Worm (Caenorhabditis elegans): ENCODE results near the gene grl-12.

grl-12 gene

DNA sequence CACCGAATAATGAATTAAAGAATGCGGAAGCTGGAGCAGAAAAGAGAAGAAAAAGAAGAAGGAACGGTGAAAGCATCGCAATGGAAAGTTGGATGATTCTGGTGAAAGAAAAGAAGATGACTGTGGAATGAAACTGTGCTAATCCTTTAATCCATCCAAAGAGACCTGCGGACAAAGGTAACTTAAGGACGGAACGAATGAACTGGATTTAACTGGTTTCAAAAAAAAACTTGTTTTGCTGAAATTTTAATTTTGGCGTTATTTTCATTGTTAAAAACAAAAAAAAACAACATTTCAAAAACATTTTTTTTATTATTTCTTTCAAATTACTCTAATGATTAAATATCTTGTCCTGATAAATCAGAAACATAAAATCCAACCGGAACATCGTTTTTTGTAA, at the start of gene grl-12:
Gene grl-12, minus strand, starts transcription at position 101 of the 400 bp plus-strand sequence.
- TF ChIP-seq ceh-39 (tag; optimal IDR thresholded peaks at IDR 0.05): no peak
- no peak for TF ChIP-seq flh-1 (GFP tag; optimal IDR thresholded peaks at IDR 0.05)
- no peak for TF ChIP-seq lin-13 (tag; optimal IDR thresholded peaks at IDR 0.05)
- no peak for TF ChIP-seq hlh-1 (tag; optimal IDR thresholded peaks at IDR 0.05)
- no peak for TF ChIP-seq mab-5 (tag; optimal IDR thresholded peaks at IDR 0.05)
- no peak for TF ChIP-seq elt-1 (tag; optimal IDR thresholded peaks at IDR 0.05; ENCODE audit: borderline replicate concordance, insufficient read depth)
- TF ChIP-seq ceh-83 (GFP tag; optimal IDR thresholded peaks at IDR 0.05): no peak
- no peak for TF ChIP-seq lsy-2 (tag; optimal IDR thresholded peaks at IDR 0.05)
- TF ChIP-seq zip-8 (tag; optimal IDR thresholded peaks at IDR 0.05): no peak
- no peak for TF ChIP-seq nhr-12 (tag; optimal IDR thresholded peaks at IDR 0.05)
- no peak for TF ChIP-seq blmp-1 (tag; optimal IDR thresholded peaks at IDR 0.05)
- TF ChIP-seq cnd-1 (tag; optimal IDR thresholded peaks at IDR 0.05): no peak
- no peak for TF ChIP-seq unc-39 (tag; optimal IDR thresholded peaks at IDR 0.05)
- no peak for TF ChIP-seq elt-3 (tag; optimal IDR thresholded peaks at IDR 0.05)

DNA sequence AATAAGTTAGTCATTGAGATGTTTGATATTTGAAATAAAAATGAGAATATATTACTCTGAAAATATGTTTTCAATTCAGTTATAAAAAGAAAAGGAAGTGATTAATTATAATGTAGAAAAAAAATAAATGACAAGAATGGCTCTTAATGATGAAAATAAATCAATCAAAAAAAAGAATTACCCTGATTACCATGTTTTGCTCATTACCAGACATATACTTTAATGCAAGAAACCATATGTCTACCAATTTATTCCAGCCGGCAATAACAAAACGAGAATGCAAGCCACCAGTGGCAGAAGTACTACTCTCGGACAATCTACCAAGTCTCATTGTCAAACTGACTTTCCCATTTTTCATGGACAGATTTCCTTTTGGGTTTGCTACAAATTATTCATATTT, 47.0 kb upstream of the grl-12 start:
- TF ChIP-seq ceh-39 (tag; optimal IDR thresholded peaks at IDR 0.05) (no peak), unc-62 (GFP tag; optimal IDR thresholded peaks at IDR 0.05) (no peak), nhr-12 (tag; optimal IDR thresholded peaks at IDR 0.05) (no peak), snpc-4 (tag; optimal IDR thresholded peaks at IDR 0.05) (no peak), mep-1 (tag; optimal IDR thresholded peaks at IDR 0.05) (no peak), zip-8 (tag; optimal IDR thresholded peaks at IDR 0.05) (no peak), bed-3 (GFP tag; optimal IDR thresholded peaks at IDR 0.05) (no peak), M03D4.4 (tag; optimal IDR thresholded peaks at IDR 0.05) (no peak), tbx-8 (GFP tag; optimal IDR thresholded peaks at IDR 0.05) (no peak), cnd-1 (tag; optimal IDR thresholded peaks at IDR 0.05) (no peak), nhr-76 (tag; optimal IDR thresholded peaks at IDR 0.05) (no peak), nhr-2 (tag; optimal IDR thresholded peaks at IDR 0.05) (no peak), mab-5 (tag; optimal IDR thresholded peaks at IDR 0.05) (no peak), mls-2 (tag; optimal IDR thresholded peaks at IDR 0.05) (no peak), elt-1 (tag; optimal IDR thresholded peaks at IDR 0.05; ENCODE audit: borderline replicate concordance, insufficient read depth) (no peak), ztf-11 (tag; optimal IDR thresholded peaks at IDR 0.05) (no peak), ces-1 (GFP tag; optimal IDR thresholded peaks at IDR 0.05) (no peak), lsy-2 (tag; optimal IDR thresholded peaks at IDR 0.05) (no peak)

DNA sequence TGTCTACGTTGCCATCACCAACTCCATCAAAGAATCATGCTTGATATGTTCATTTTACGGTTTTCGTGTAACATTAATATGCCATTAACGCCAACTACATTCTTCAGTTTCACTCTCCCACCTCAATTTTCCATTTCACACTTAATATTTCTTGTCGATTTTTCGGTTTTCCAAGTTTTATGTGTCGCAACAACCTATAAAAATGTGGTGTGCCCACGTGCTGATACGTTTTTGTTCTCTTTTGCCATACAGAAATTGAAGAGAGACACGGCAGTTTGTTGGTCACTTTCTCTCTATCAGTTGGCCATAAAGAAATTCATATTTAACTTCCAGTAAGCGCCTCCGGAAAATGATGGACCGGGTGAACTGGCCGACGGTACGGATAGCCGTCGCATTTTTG, 45.9 kb upstream of the grl-12 start, which contains the start of gene cln-3.3:
Gene cln-3.3, plus strand, starts transcription at position 334 of the 400 bp plus-strand sequence.
- TF ChIP-seq ztf-11 (tag; optimal IDR thresholded peaks at IDR 0.05) (no peak), mab-5 (tag; optimal IDR thresholded peaks at IDR 0.05) (no peak), unc-39 (tag; optimal IDR thresholded peaks at IDR 0.05) (no peak), zip-8 (tag; optimal IDR thresholded peaks at IDR 0.05) (no peak), lin-32 (GFP tag; optimal IDR thresholded peaks at IDR 0.05) (no peak), pha-4 (tag; optimal IDR thresholded peaks at IDR 0.05) (no peak), snpc-4 (tag; optimal IDR thresholded peaks at IDR 0.05) (no peak), ceh-39 (tag; optimal IDR thresholded peaks at IDR 0.05) (no peak), elt-1 (tag; optimal IDR thresholded peaks at IDR 0.05; ENCODE audit: borderline replicate concordance, insufficient read depth) (no peak), nhr-237 (tag; optimal IDR thresholded peaks at IDR 0.05) (no peak), elt-3 (tag; optimal IDR thresholded peaks at IDR 0.05) (no peak)

DNA sequence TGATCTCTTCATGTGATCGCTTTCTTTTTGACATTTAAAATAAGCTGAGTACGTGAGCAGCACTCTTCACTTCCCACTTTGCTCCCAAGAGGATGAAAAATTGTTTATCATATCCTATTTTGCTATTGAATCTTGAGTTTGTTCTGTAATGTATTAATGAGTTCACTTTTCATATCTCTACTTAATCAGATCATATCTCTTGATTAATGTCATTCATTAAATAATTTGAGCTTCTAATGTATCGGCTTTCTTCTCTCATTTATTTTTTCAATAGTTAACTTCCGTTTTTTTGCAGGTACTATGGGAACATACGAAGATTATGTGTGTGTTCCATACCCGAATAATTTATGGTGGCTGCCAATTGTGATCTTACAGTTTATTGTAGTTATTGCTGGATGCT, 44.2 kb upstream of the grl-12 start, which contains the start of gene ZC190.2:
Gene ZC190.2, plus strand, starts transcription at position 301 of the 400 bp plus-strand sequence.
- TF ChIP-seq nhr-28 (tag; optimal IDR thresholded peaks at IDR 0.05) (no peak), flh-1 (GFP tag; optimal IDR thresholded peaks at IDR 0.05) (no peak), pha-4 (tag; optimal IDR thresholded peaks at IDR 0.05) (no peak), mep-1 (tag; optimal IDR thresholded peaks at IDR 0.05) (no peak), lin-32 (GFP tag; optimal IDR thresholded peaks at IDR 0.05) (no peak), blmp-1 (tag; optimal IDR thresholded peaks at IDR 0.05) (no peak), unc-120 (tag; optimal IDR thresholded peaks at IDR 0.05; ENCODE audit: poor library complexity, severe bottlenecking) (no peak), lsy-2 (tag; optimal IDR thresholded peaks at IDR 0.05) (no peak)

DNA sequence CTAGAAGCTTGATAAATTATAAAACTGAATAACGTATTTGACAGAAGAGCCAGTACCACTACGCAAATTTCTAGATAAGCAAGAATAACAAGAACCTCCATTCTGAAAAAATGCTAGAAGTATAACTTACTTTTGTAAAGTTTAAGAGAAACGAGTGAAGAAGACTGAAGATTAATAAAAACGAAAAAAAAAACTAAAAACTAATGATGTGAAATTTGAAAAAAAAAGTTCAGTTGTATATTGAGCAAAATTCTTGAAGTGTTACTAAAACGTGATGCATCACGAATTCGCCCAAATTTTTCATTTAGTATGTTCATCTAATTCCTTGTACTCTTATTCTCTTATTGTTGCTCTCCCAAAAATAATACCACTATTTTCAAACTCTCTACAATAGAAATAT, 40.4 kb upstream of the grl-12 start, which contains the start of gene ZC190.6:
Gene ZC190.6, minus strand, starts transcription at position 101 of the 400 bp plus-strand sequence.
- no peak for TF ChIP-seq unc-120 (tag; optimal IDR thresholded peaks at IDR 0.05; ENCODE audit: poor library complexity, severe bottlenecking)
- no peak for TF ChIP-seq M03D4.4 (tag; optimal IDR thresholded peaks at IDR 0.05)
- TF ChIP-seq ceh-39 (tag; optimal IDR thresholded peaks at IDR 0.05): no peak
- TF ChIP-seq mab-5 (tag; optimal IDR thresholded peaks at IDR 0.05): no peak
- no peak for TF ChIP-seq hlh-1 (tag; optimal IDR thresholded peaks at IDR 0.05)
- no peak for TF ChIP-seq flh-1 (GFP tag; optimal IDR thresholded peaks at IDR 0.05)
- TF ChIP-seq nhr-28 (tag; optimal IDR thresholded peaks at IDR 0.05): no peak
- no peak for TF ChIP-seq mls-2 (tag; optimal IDR thresholded peaks at IDR 0.05)
- no peak for TF ChIP-seq pha-4 (tag; optimal IDR thresholded peaks at IDR 0.05)
- TF ChIP-seq elt-3 (tag; optimal IDR thresholded peaks at IDR 0.05): no peak
- TF ChIP-seq nhr-2 (tag; optimal IDR thresholded peaks at IDR 0.05): no peak
- no peak for TF ChIP-seq sptf-1 (tag; optimal IDR thresholded peaks at IDR 0.05)
- TF ChIP-seq drap-1 (GFP tag; optimal IDR thresholded peaks at IDR 0.05): no peak
- TF ChIP-seq sem-2 (GFP tag; optimal IDR thresholded peaks at IDR 0.05): no peak

Data from whole organism, mixed stage, embryonic.